Fruit fly (Drosophila melanogaster) whole organism, adult: ENCODE results near the gene CG31777.
A peak's percentile ranks its signal among the peaks of the same experiment; 100 is the strongest.

ENCODE experiments used
- CG11617 ChIP-seq: fragments of 200-800 bp; sonication (Bioruptor generic); optimal IDR thresholded peaks from 2 replicates; lab custom pipeline; 2017; ENCODE audit warnings: mild to moderate bottlenecking, missing biosample characterization, missing genetic modification reagents, missing genetic modification characterization
- CG12768 ChIP-seq: fragments of 200-800 bp; sonication (Bioruptor generic); optimal IDR thresholded peaks from 2 replicates; lab custom pipeline; 2017; ENCODE audit warnings: missing biosample characterization, missing genetic modification characterization, mild to moderate bottlenecking, moderate library complexity, missing genetic modification reagents
- CG7045 ChIP-seq: fragments of 200-800 bp; sonication (Bioruptor generic); optimal IDR thresholded peaks from 2 replicates; lab custom pipeline; 2017; ENCODE audit warnings: missing biosample characterization, mild to moderate bottlenecking, missing genetic modification characterization

dm6 chr2L:3657349-3658142 is 49.3 kb downstream of the CG31777 start:
- TF ChIP-seq CG11617 (GFP tag; lab: Kevin White, UChicago) (no peak), CG12768 (GFP tag; lab: Kevin White, UChicago) (no peak), CG7045 (GFP tag; lab: Kevin White, UChicago) (peak; percentile 9)
